Fruit fly (Drosophila melanogaster) whole organism: ENCODE data around the gene CCDC53.

Experiments
- CG8478 ChIP-seq: fragments of >200 bp; optimal IDR thresholded peaks from 2 replicates; lab custom pipeline; 2018; ENCODE audit warnings: inconsistent platforms
- Dll ChIP-seq: fragments of >200 bp; optimal IDR thresholded peaks from 2 replicates; lab custom pipeline; 2017
- EcR ChIP-seq, 2 experiments: fragments of >200 bp; optimal IDR thresholded peaks; 2 replicates each; lab custom pipeline; 2017; ENCODE audit warnings: missing biosample characterization in 2 of 2, missing genetic modification characterization in 2 of 2, missing genetic modification reagents in 2 of 2
- pan ChIP-seq: fragments of >200 bp; optimal IDR thresholded peaks from 2 replicates; lab custom pipeline; 2017
- psq ChIP-seq: fragments of >200 bp; optimal IDR thresholded peaks from 2 replicates; lab custom pipeline; 2017
- usp ChIP-seq: fragments of >200 bp; optimal IDR thresholded peaks from 2 replicates; lab custom pipeline; 2017; ENCODE audit warnings: missing biosample characterization, missing genetic modification characterization, mixed read lengths

The CCDC53 gene

dm6 chr2L:8040872-8041271, at the start of gene CCDC53:
CCDC53 (plus strand) TSS chr2L:8041106.
- TF ChIP-seq Dll (lab: Kevin White, UChicago): no peak
- no peak for TF ChIP-seq EcR (GFP tag; optimal IDR thresholded peaks at IDR 0.05; lab: Kevin White, UChicago)

DNA sequence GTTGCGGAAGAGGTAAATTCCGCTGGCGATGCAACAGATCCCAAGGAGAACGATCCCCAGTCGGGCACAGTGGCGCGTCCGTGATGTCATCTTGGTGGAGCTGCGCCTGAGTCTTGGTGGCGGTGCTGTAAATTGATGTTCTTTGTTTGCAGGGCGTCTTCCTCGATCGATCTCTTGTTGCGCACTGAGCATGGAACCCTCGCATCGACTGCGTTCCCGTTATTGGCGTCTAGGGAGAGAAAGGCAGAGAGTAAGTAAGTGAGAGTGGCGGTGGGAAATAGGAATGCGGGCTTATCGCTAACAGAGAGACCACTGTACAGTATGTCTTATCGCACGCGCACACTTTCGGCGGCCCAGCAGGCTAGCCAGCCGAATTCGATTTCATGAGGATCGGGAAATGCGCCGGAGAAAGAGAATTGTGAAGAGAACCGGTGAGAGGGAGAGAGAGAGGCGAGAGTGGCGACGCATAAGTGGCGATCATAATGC, 49.5 kb upstream of the CCDC53 start:
- TF ChIP-seq Dll (lab: Kevin White, UChicago) (peak; percentile 93), usp (GFP tag; lab: Kevin White, UChicago) (no peak)

- TF ChIP-seq EcR (GFP tag; optimal IDR thresholded peaks at IDR 0.05; lab: Kevin White, UChicago): no peak
- TF ChIP-seq Dll (lab: Kevin White, UChicago): no peak
- no peak for TF ChIP-seq usp (GFP tag; lab: Kevin White, UChicago)
- no peak for TF ChIP-seq pan (lab: Kevin White, UChicago)
- no peak for TF ChIP-seq psq (lab: Kevin White, UChicago)
- no peak for TF ChIP-seq CG8478 (lab: Kevin White, UChicago)
These were observed 49.0 kb upstream of the CCDC53 start for dm6 chr2L:7991951-7992350.

- TF ChIP-seq Dll (lab: Kevin White, UChicago) (no peak), pan (lab: Kevin White, UChicago) (no peak), EcR (GFP tag; optimal IDR thresholded peaks at IDR 0.05; lab: Kevin White, UChicago) (no peak), psq (lab: Kevin White, UChicago) (no peak), CG8478 (lab: Kevin White, UChicago) (no peak), usp (GFP tag; lab: Kevin White, UChicago) (no peak)
These were observed 48.3 kb upstream of the CCDC53 start for dm6 chr2L:7992654-7993053.

- TF ChIP-seq Dll (lab: Kevin White, UChicago) (no peak), psq (lab: Kevin White, UChicago) (no peak), usp (GFP tag; lab: Kevin White, UChicago) (no peak), pan (lab: Kevin White, UChicago) (no peak), CG8478 (lab: Kevin White, UChicago) (no peak), EcR (GFP tag; optimal IDR thresholded peaks at IDR 0.05; lab: Kevin White, UChicago) (no peak)
These were observed 47.7 kb upstream of the CCDC53 start for dm6 chr2L:7993062-7993685.

DNA sequence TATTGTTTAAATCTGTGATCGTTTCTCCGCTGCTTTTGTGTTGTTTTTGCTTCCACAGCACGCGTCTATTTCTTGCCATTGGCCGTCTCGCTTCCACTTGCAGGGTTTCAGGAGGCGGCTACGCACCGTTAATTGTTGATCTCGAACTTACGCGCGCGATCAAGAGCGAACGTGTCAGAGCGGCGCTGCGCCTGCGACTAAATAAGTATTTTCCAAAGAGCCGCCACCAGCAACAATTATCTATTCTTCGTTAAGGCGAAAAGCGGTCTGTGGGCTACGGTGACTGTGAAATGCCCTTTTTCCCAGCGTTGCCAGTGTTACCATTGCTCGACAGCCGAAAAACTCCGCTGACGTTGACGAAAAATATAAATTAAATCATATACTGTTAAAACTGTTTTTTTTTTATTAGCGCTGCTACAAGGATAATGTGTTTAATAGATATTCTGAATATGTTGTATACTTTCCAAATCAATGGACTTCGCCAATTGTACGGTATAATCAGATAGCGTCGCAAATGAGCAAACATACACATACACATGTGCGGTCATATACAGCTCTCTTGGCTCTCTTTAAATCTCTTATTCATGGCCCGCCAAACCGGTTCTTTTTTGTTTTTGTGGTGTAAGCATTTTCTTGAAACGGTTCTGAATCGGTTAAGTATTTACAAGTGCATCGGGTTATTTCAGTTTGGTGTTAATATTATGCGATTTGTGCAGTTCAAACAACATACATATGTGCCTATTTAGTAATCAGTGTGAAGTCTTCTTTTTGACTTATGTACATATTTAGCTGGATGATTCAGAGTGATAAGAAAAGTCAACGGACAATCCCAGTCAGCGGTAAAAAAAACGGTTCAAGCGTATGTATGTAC, 46.7 kb upstream of the CCDC53 start, which contains the start of gene pes:
TSS of gene pes (minus strand) at position 201 of the 871 bp plus-strand sequence.
- TF ChIP-seq CG8478 (lab: Kevin White, UChicago): no peak
- no peak for TF ChIP-seq EcR (GFP tag; optimal IDR thresholded peaks at IDR 0.05; lab: Kevin White, UChicago)
- no peak for TF ChIP-seq Dll (lab: Kevin White, UChicago)
- no peak for TF ChIP-seq pan (lab: Kevin White, UChicago)

- TF ChIP-seq EcR (GFP tag; optimal IDR thresholded peaks at IDR 0.05; lab: Kevin White, UChicago) (no peak), Dll (lab: Kevin White, UChicago) (no peak), pan (lab: Kevin White, UChicago) (no peak), CG8478 (lab: Kevin White, UChicago) (no peak), psq (lab: Kevin White, UChicago) (no peak), usp (GFP tag; lab: Kevin White, UChicago) (no peak)
These were observed 43.4 kb upstream of the CCDC53 start for dm6 chr2L:7997290-7998079.

DNA sequence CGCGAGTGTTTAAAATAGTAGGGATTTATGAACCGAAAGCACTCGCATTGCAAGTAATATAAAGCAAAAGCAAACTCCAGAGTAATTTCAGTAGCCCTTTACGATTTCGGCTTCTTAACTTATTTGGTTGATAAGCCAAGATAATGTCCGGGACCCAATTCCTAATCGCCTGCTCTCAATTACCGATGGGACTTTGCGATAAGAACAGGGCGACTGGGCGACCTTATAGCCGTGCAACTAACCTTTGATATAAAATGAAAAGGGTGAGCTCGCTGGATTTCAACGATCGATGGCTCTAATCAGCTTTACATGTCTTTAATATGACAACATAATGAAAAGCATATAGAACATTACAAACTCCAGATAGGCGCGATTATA, 42.8 kb upstream of the CCDC53 start, which contains the start of gene CG7227:
TSS of gene CG7227 (minus strand) at position 72 of the 378 bp plus-strand sequence.
- no peak for TF ChIP-seq EcR (GFP tag; optimal IDR thresholded peaks at IDR 0.05; lab: Kevin White, UChicago)
- no peak for TF ChIP-seq usp (GFP tag; lab: Kevin White, UChicago)
- no peak for TF ChIP-seq Dll (lab: Kevin White, UChicago)
- TF ChIP-seq CG8478 (lab: Kevin White, UChicago): no peak
- no peak for TF ChIP-seq pan (lab: Kevin White, UChicago)

dm6 chr2L:7998655-7999054, 42.3 kb upstream of the CCDC53 start, which contains the start of gene Sirup:
Sirup (plus strand) TSS chr2L:7998869.
- TF ChIP-seq CG8478 (lab: Kevin White, UChicago) (no peak), psq (lab: Kevin White, UChicago) (no peak), EcR (GFP tag; optimal IDR thresholded peaks at IDR 0.05; lab: Kevin White, UChicago) (no peak), usp (GFP tag; lab: Kevin White, UChicago) (no peak), Dll (lab: Kevin White, UChicago) (no peak)

DNA sequence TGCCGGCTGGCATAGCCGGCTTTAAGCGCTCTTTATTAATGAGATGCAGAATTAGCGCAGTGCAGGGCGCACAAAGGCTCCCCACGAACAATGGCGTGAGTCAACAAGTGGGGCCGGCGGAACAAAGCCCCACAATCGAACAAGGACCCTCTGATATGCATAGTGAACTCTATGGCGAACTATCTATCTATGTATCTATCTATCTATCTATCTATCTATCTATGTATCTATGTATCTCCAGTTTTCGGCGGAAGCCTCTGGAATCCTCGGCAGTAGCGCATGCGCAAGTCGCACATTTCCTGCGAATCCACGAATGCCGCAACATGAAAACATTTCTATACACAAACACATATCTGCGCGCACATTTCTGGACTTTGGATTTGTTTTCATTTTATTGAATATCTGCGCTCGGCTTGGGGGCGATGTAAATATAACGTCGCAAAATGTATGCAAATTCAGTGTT, 40.3 kb upstream of the CCDC53 start:
- TF ChIP-seq CG8478 (lab: Kevin White, UChicago): no peak
- TF ChIP-seq EcR (GFP tag; optimal IDR thresholded peaks at IDR 0.05; lab: Kevin White, UChicago): no peak
- TF ChIP-seq psq (lab: Kevin White, UChicago): no peak
- TF ChIP-seq Dll (lab: Kevin White, UChicago): no peak
- TF ChIP-seq pan (lab: Kevin White, UChicago): no peak
- TF ChIP-seq usp (GFP tag; lab: Kevin White, UChicago): no peak
